Worm (Caenorhabditis elegans) whole organism, early embryonic: ENCODE measurements around the gene ZK1240.8.

Experiments
- B0310.2 ChIP-seq: sonication (generic microtip); optimal IDR thresholded peaks from 2 replicates; lab custom pipeline; 2016; ENCODE audit warnings: mild to moderate bottlenecking, missing genetic modification characterization, missing compliant biosample characterization
- ama-1 ChIP-seq: fragments of 150-350 bp; optimal IDR thresholded peaks from 2 replicates; lab custom pipeline; 2014
- ceh-13 ChIP-seq: fragments of 200-800 bp; sonication (Bioruptor generic); optimal IDR thresholded peaks from 2 replicates; lab custom pipeline; 2018; ENCODE audit warnings: mild to moderate bottlenecking, missing genetic modification characterization, missing compliant biosample characterization
- ceh-36 ChIP-seq: sonication (generic microtip); optimal IDR thresholded peaks from 2 replicates; lab custom pipeline; 2016; ENCODE audit warnings: missing genetic modification characterization, inconsistent platforms, missing compliant biosample characterization
- ets-7 ChIP-seq: sonication (generic microtip); optimal IDR thresholded peaks from 2 replicates; lab custom pipeline; 2016; ENCODE audit warnings: missing genotype, missing genetic modification characterization, missing compliant biosample characterization
- flt-1 ChIP-seq: fragments of 200-800 bp; sonication (Bioruptor generic); IDR thresholded peaks from 2 replicates; pipeline ENCODE4 v1.3.6; 2022; ENCODE audit warnings: missing genetic modification characterization, missing compliant biosample characterization
- hmg-4 ChIP-seq: fragments of 200-800 bp; sonication (Bioruptor generic); optimal IDR thresholded peaks from 2 replicates; lab custom pipeline; 2018; ENCODE audit warnings: mild to moderate bottlenecking, missing genetic modification characterization, missing compliant biosample characterization
- hnd-1 ChIP-seq: sonication (generic microtip); optimal IDR thresholded peaks from 2 replicates; lab custom pipeline; 2016; ENCODE audit warnings: missing genetic modification characterization, missing compliant biosample characterization
- pes-1 ChIP-seq: fragments of 200-800 bp; sonication (Bioruptor generic); IDR thresholded peaks from 2 replicates; pipeline ENCODE4 v1.3.6; 2022; ENCODE audit warnings: missing genetic modification reagents, missing genetic modification characterization, missing compliant biosample characterization
- tra-4 ChIP-seq: sonication (generic microtip); optimal IDR thresholded peaks from 2 replicates; lab custom pipeline; 2017; ENCODE audit warnings: missing genetic modification characterization, missing compliant biosample characterization

ce11 chrII:2332220-2332619 is 3.4 kb upstream of the ZK1240.8 start, which contains the start of gene F43C11.8:
- TF ChIP-seq ets-7 (tag; lab: Kevin White, UChicago), result no peak
- TF ChIP-seq hmg-4 (GFP tag; lab: Kevin White, UChicago), result no peak
- no peak for TF ChIP-seq ceh-36 (tag; lab: Kevin White, UChicago)
- no peak for TF ChIP-seq ceh-13 (GFP tag; lab: Kevin White, UChicago)
- TF ChIP-seq hnd-1 (tag; lab: Kevin White, UChicago), result no peak
- TF ChIP-seq pes-1 (GFP tag; lab: Robert Waterston, UW), result no peak
- TF ChIP-seq ama-1 (lab: Kevin White, UChicago), result no peak
- no peak for TF ChIP-seq flt-1 (GFP tag; lab: Robert Waterston, UW)
- TF ChIP-seq tra-4 (tag; lab: Kevin White, UChicago), result no peak
- TF ChIP-seq B0310.2 (tag; lab: Kevin White, UChicago), result no peak
